Worm (Caenorhabditis elegans) whole organism, L1 larva: ENCODE data around the gene spp-4.

Experiments
- C16A3.4 ChIP-seq: fragments of 150-350 bp; optimal IDR thresholded peaks from 2 replicates; lab custom pipeline; 2014; ENCODE audit warnings: missing biosample characterization, missing genetic modification characterization
- C34B4.2 ChIP-seq: sonication (generic microtip); optimal IDR thresholded peaks from 2 replicates; lab custom pipeline; 2017; ENCODE audit warnings: mild to moderate bottlenecking, missing genetic modification characterization, missing compliant biosample characterization
- F16B12.6 ChIP-seq: fragments of 150-350 bp; optimal IDR thresholded peaks from 2 replicates; lab custom pipeline; 2014; ENCODE audit warnings: missing biosample characterization, missing genetic modification characterization
- Y116A8C.19 ChIP-seq: sonication (generic microtip); optimal IDR thresholded peaks from 2 replicates; lab custom pipeline; 2016; ENCODE audit warnings: missing compliant biosample characterization, missing genetic modification characterization, borderline replicate concordance
- aly-2 ChIP-seq: fragments of 150-350 bp; optimal IDR thresholded peaks from 2 replicates; lab custom pipeline; 2014; ENCODE audit warnings: missing biosample characterization, missing genetic modification characterization
- blmp-1 ChIP-seq: fragments of 150-350 bp; optimal IDR thresholded peaks from 2 replicates; lab custom pipeline; 2014; ENCODE audit warnings: missing biosample characterization, missing genetic modification characterization
- ceh-88 ChIP-seq: fragments of 200-800 bp; sonication (Bioruptor generic); IDR thresholded peaks from 2 replicates; pipeline ENCODE4 v1.3.6; 2022; ENCODE audit warnings: missing genetic modification characterization, missing compliant biosample characterization
- ceh-90 ChIP-seq: sonication (generic microtip); optimal IDR thresholded peaks from 2 replicates; lab custom pipeline; 2016; ENCODE audit warnings: missing genetic modification characterization, missing compliant biosample characterization
- dpl-1 ChIP-seq, 3 experiments: fragments of 150-350 bp in 2 of 3; sonication (generic microtip) in 1 of 3; optimal IDR thresholded peaks; 2 replicates each; lab custom pipeline; 2014 to 2017; ENCODE audit warnings: missing biosample characterization in 3 of 3, missing genetic modification characterization in 3 of 3, missing genetic modification reagents in 3 of 3
- efl-3 ChIP-seq: fragments of 200-800 bp; sonication (Bioruptor generic); optimal IDR thresholded peaks from 2 replicates; lab custom pipeline; 2018; ENCODE audit warnings: mild to moderate bottlenecking, missing genetic modification characterization, missing compliant biosample characterization
- egl-27 ChIP-seq, 2 experiments: fragments of 150-350 bp in 1 of 2; sonication (generic microtip); optimal IDR thresholded peaks; 3 replicates each; lab custom pipeline; 2017 to 2018; ENCODE audit warnings: missing biosample characterization in 2 of 2, missing genetic modification characterization in 2 of 2, missing genetic modification reagents in 2 of 2
- elt-2 ChIP-seq: sonication (generic microtip); optimal IDR thresholded peaks from 2 replicates; lab custom pipeline; 2016; ENCODE audit warnings: missing genetic modification characterization, mild to moderate bottlenecking, inconsistent platforms, missing compliant biosample characterization, missing genetic modification reagents
- elt-3 ChIP-seq, 6 experiments: fragments of 150-350 bp in 1 of 6; sonication (generic microtip); optimal IDR thresholded peaks; 2 replicates each; lab custom pipeline; 2017 to 2018; ENCODE audit warnings: missing biosample characterization in 6 of 6, missing genetic modification characterization in 6 of 6, inconsistent platforms in 1 of 6
- ets-5 ChIP-seq: fragments of 200-800 bp; sonication (Bioruptor generic); IDR thresholded peaks from 2 replicates; pipeline ENCODE4 v1.3.6; 2022; ENCODE audit warnings: missing genetic modification characterization, missing compliant biosample characterization
- fkh-10 ChIP-seq: sonication (generic microtip); optimal IDR thresholded peaks from 2 replicates; lab custom pipeline; 2017; ENCODE audit warnings: missing biosample characterization, missing genetic modification reagents, missing genetic modification characterization
- fkh-8 ChIP-seq: sonication (generic microtip); optimal IDR thresholded peaks from 2 replicates; lab custom pipeline; 2016; ENCODE audit warnings: mild to moderate bottlenecking, missing genetic modification characterization, missing compliant biosample characterization
- fos-1 ChIP-seq: fragments of 150-350 bp; optimal IDR thresholded peaks from 2 replicates; lab custom pipeline; 2014; ENCODE audit warnings: missing biosample characterization, missing genetic modification characterization
- hlh-17 ChIP-seq: fragments of 200-800 bp; sonication (Bioruptor generic); optimal IDR thresholded peaks from 2 replicates; lab custom pipeline; 2018; ENCODE audit warnings: missing genetic modification characterization, mild to moderate bottlenecking, missing compliant biosample characterization, moderate library complexity, borderline replicate concordance
- hlh-4 ChIP-seq: sonication (generic microtip); optimal IDR thresholded peaks from 2 replicates; lab custom pipeline; 2016; ENCODE audit warnings: mild to moderate bottlenecking, missing genetic modification characterization, missing compliant biosample characterization
- hpl-2 ChIP-seq: fragments of 150-350 bp; optimal IDR thresholded peaks from 2 replicates; lab custom pipeline; 2014; ENCODE audit warnings: missing biosample characterization, missing genetic modification reagents, missing genetic modification characterization
- irx-1 ChIP-seq: sonication (generic microtip); optimal IDR thresholded peaks from 2 replicates; lab custom pipeline; 2016; ENCODE audit warnings: missing genetic modification characterization, missing compliant biosample characterization
- isw-1 ChIP-seq: fragments of 200-800 bp; sonication (Bioruptor generic); IDR thresholded peaks from 2 replicates; pipeline ENCODE4 v1.3.6; 2022; ENCODE audit warnings: missing genetic modification characterization, missing compliant biosample characterization
- lin-13 ChIP-seq: fragments of 150-350 bp; optimal IDR thresholded peaks from 2 replicates; lab custom pipeline; 2014; ENCODE audit warnings: missing biosample characterization, missing genetic modification reagents, missing genetic modification characterization
- lin-14 ChIP-seq: fragments of 200-800 bp; sonication (Bioruptor generic); optimal IDR thresholded peaks from 2 replicates; lab custom pipeline; 2018; ENCODE audit warnings: mild to moderate bottlenecking, missing genetic modification characterization, moderate library complexity, missing compliant biosample characterization
- lin-15B ChIP-seq: fragments of 150-350 bp; sonication (generic microtip); optimal IDR thresholded peaks from 3 replicates; lab custom pipeline; 2014; ENCODE audit warnings: missing biosample characterization, missing genetic modification characterization
- lin-39 ChIP-seq: fragments of 150-350 bp; optimal IDR thresholded peaks from 2 replicates; lab custom pipeline; 2014; ENCODE audit warnings: missing biosample characterization, missing genetic modification reagents, missing genetic modification characterization
- lsy-2 ChIP-seq, 2 experiments: fragments of 150-350 bp; optimal IDR thresholded peaks; 2 replicates each; lab custom pipeline; 2014; ENCODE audit warnings: missing biosample characterization in 2 of 2, missing genetic modification characterization in 2 of 2
- mef-2 ChIP-seq: fragments of 150-350 bp; optimal IDR thresholded peaks from 2 replicates; lab custom pipeline; 2014; ENCODE audit warnings: missing biosample characterization, missing genetic modification characterization
- mep-1 ChIP-seq: fragments of 150-350 bp; optimal IDR thresholded peaks from 2 replicates; lab custom pipeline; 2014; ENCODE audit warnings: missing biosample characterization, missing genetic modification characterization
- nhr-11 ChIP-seq: fragments of 150-350 bp; optimal IDR thresholded peaks from 2 replicates; lab custom pipeline; 2014; ENCODE audit warnings: missing biosample characterization, missing genetic modification characterization
- nhr-12 ChIP-seq: sonication (generic microtip); optimal IDR thresholded peaks from 2 replicates; lab custom pipeline; 2017; ENCODE audit warnings: missing biosample characterization, missing genetic modification characterization
- nhr-19 ChIP-seq: fragments of 200-800 bp; sonication (Bioruptor generic); conservative IDR thresholded peaks from 2 replicates; pipeline ENCODE4 v1.3.6; 2022; ENCODE audit warnings: missing genetic modification characterization, missing compliant biosample characterization
- nhr-20 ChIP-seq: sonication (generic microtip); optimal IDR thresholded peaks from 2 replicates; lab custom pipeline; 2016; ENCODE audit warnings: mild to moderate bottlenecking, missing genetic modification characterization, missing compliant biosample characterization
- nhr-28 ChIP-seq: fragments of 150-350 bp; optimal IDR thresholded peaks from 2 replicates; lab custom pipeline; 2014; ENCODE audit warnings: missing biosample characterization, missing genetic modification characterization
- nhr-47 ChIP-seq: sonication (generic microtip); optimal IDR thresholded peaks from 2 replicates; lab custom pipeline; 2016; ENCODE audit warnings: mild to moderate bottlenecking, missing genetic modification characterization, moderate library complexity, missing compliant biosample characterization
- nhr-71 ChIP-seq: sonication (generic microtip); optimal IDR thresholded peaks from 2 replicates; lab custom pipeline; 2016; ENCODE audit warnings: mild to moderate bottlenecking, missing genetic modification characterization, moderate library complexity, missing compliant biosample characterization
- nhr-76 ChIP-seq: sonication (generic microtip); optimal IDR thresholded peaks from 2 replicates; lab custom pipeline; 2017; ENCODE audit warnings: missing biosample characterization, missing genetic modification characterization
- nhr-77 ChIP-seq: fragments of 150-350 bp; optimal IDR thresholded peaks from 2 replicates; lab custom pipeline; 2014; ENCODE audit warnings: missing biosample characterization, missing genetic modification characterization
- nhr-84 ChIP-seq: sonication (generic microtip); optimal IDR thresholded peaks from 2 replicates; lab custom pipeline; 2017; ENCODE audit warnings: missing biosample characterization, missing genetic modification characterization
- nhr-85 ChIP-seq: sonication (generic microtip); peaks from one replicate; lab custom pipeline; 2016; ENCODE audit warnings: missing genetic modification characterization, inconsistent platforms, missing compliant biosample characterization
- nhr-90 ChIP-seq: sonication (generic microtip); optimal IDR thresholded peaks from 2 replicates; lab custom pipeline; 2016; ENCODE audit warnings: mild to moderate bottlenecking, missing genetic modification characterization, missing compliant biosample characterization; ENCODE audit not compliant: poor library complexity
- pag-3 ChIP-seq: sonication (generic microtip); optimal IDR thresholded peaks from 2 replicates; lab custom pipeline; 2017; ENCODE audit warnings: missing genetic modification characterization, mild to moderate bottlenecking, missing compliant biosample characterization, antibody characterized with exemption, borderline replicate concordance; ENCODE audit not compliant: insufficient read depth
- pqm-1 ChIP-seq: sonication (generic microtip); optimal IDR thresholded peaks from 3 replicates; lab custom pipeline; 2017; ENCODE audit warnings: missing biosample characterization, missing genetic modification characterization
- skn-1 ChIP-seq: fragments of 150-350 bp; optimal IDR thresholded peaks from 2 replicates; lab custom pipeline; 2014; ENCODE audit warnings: missing biosample characterization, missing genetic modification characterization
- snpc-4 ChIP-seq: fragments of 150-350 bp; optimal IDR thresholded peaks from 2 replicates; lab custom pipeline; 2014; ENCODE audit warnings: missing biosample characterization, missing genetic modification characterization
- snu-23 ChIP-seq: sonication (generic microtip); optimal IDR thresholded peaks from 2 replicates; lab custom pipeline; 2016; ENCODE audit warnings: missing genetic modification characterization, missing compliant biosample characterization
- sptf-1 ChIP-seq: fragments of 150-350 bp; optimal IDR thresholded peaks from 2 replicates; lab custom pipeline; 2014; ENCODE audit warnings: missing biosample characterization, missing genetic modification characterization
- swsn-7 ChIP-seq: sonication (generic microtip); optimal IDR thresholded peaks from 2 replicates; lab custom pipeline; 2016; ENCODE audit warnings: missing genetic modification characterization, missing compliant biosample characterization
- unc-130 ChIP-seq: fragments of 150-350 bp; optimal IDR thresholded peaks from 2 replicates; lab custom pipeline; 2017; ENCODE audit warnings: missing biosample characterization, missing genetic modification characterization, inconsistent platforms
- unc-30 ChIP-seq: sonication (generic microtip); optimal IDR thresholded peaks from 2 replicates; lab custom pipeline; 2017; ENCODE audit warnings: missing biosample characterization, missing genetic modification characterization
- unc-98 ChIP-seq: fragments of 200-800 bp; sonication (Bioruptor generic); IDR thresholded peaks from 2 replicates; pipeline ENCODE4 v1.3.6; 2022; ENCODE audit warnings: missing genetic modification characterization, missing compliant biosample characterization
- zag-1 ChIP-seq: fragments of 150-350 bp; optimal IDR thresholded peaks from 2 replicates; lab custom pipeline; 2014; ENCODE audit warnings: missing biosample characterization, missing genetic modification characterization
- zip-4 ChIP-seq: fragments of 200-800 bp; sonication (Bioruptor generic); optimal IDR thresholded peaks from 2 replicates; lab custom pipeline; 2018; ENCODE audit warnings: mild to moderate bottlenecking, missing genetic modification characterization, moderate library complexity, missing compliant biosample characterization
- ztf-11 ChIP-seq, 2 experiments: sonication (generic microtip); optimal IDR thresholded peaks; 2 replicates each; lab custom pipeline; 2016 to 2017; ENCODE audit warnings: missing genetic modification characterization in 2 of 2, missing biosample characterization in 1 of 2, missing compliant biosample characterization in 1 of 2

The spp-4 gene

DNA sequence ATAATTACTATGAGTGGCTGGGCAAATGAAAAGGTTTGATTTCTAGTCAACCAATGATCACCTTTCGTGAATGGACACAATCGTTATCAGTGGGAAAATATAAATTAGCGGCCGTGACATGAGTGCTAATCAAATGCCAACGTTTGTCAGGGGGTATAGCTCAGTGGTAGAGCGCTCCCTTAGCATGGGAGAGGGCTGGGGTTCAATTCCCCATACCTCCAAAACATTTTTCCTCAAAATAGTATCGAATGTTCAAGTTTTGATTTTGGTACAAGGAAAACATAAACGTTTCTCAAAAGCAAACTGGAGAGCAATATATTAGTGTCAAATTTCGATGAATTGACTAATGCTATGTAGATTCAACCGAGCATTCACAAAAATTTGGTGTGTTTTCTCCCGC is 5.0 kb upstream of the spp-4 start:
- TF ChIP-seq elt-2 (tag; lab: Kevin White, UChicago) (peak; percentile 64), pqm-1 (no peak), isw-1 (no peak), nhr-76 (tag; lab: Kevin White, UChicago) (no peak), fkh-10 (GFP tag; lab: Kevin White, UChicago) (no peak), ceh-88 (no peak), ets-5 (GFP tag; lab: Robert Waterston, UW) (no peak), nhr-90 (tag; lab: Kevin White, UChicago) (peak; percentile 37), hpl-2 (GFP tag; lab: Kevin White, UChicago) (no peak), ztf-11 (tag; optimal IDR thresholded peaks at IDR 0.05; lab: Kevin White, UChicago) (no peak), mef-2 (tag; lab: Kevin White, UChicago) (no peak), nhr-11 (no peak), nhr-85 (tag; lab: Kevin White, UChicago) (peak; percentile 38), snpc-4 (tag; lab: Kevin White, UChicago) (no peak), nhr-71 (peak; percentile 34), hlh-4 (tag; lab: Kevin White, UChicago) (no peak), mep-1 (peak; percentile 10), unc-98 (GFP tag; lab: Robert Waterston, UW) (no peak), nhr-77 (tag; lab: Kevin White, UChicago) (no peak), fkh-8 (tag; lab: Kevin White, UChicago) (peak; percentile 6), efl-3 (GFP tag; lab: Kevin White, UChicago) (no peak), snu-23 (GFP tag; lab: Kevin White, UChicago) (peak; percentile 29), Y116A8C.19 (tag; lab: Kevin White, UChicago) (no peak), elt-3 (tag; optimal IDR thresholded peaks at IDR 0.05; lab: Kevin White, UChicago) (peak in 1 of 6 experiments; percentile 21), nhr-20 (tag; lab: Kevin White, UChicago) (peak; percentile 57), nhr-47 (peak; percentile 54), unc-130 (tag; lab: Kevin White, UChicago) (no peak), blmp-1 (tag; lab: Kevin White, UChicago) (no peak), lin-14 (GFP tag; lab: Kevin White, UChicago) (peak; percentile 1), egl-27 (tag; optimal IDR thresholded peaks at IDR 0.05; lab: Kevin White, UChicago) (no peak), pag-3 (tag; lab: Kevin White, UChicago) (no peak), C34B4.2 (tag; lab: Kevin White, UChicago) (no peak), C16A3.4 (tag; lab: Kevin White, UChicago) (no peak), nhr-19 (peak; percentile 39), hlh-17 (GFP tag; lab: Kevin White, UChicago) (no peak), zip-4 (GFP tag; lab: Kevin White, UChicago) (no peak), lin-39 (tag; lab: Kevin White, UChicago) (no peak), swsn-7 (tag; lab: Kevin White, UChicago) (no peak), unc-30 (tag; lab: Kevin White, UChicago) (no peak), irx-1 (tag; lab: Kevin White, UChicago) (no peak), ceh-90 (tag; lab: Kevin White, UChicago) (no peak), aly-2 (no peak), lin-15B (tag; lab: Kevin White, UChicago) (no peak), fos-1 (tag; lab: Kevin White, UChicago) (no peak), skn-1 (tag; lab: Kevin White, UChicago) (no peak), lsy-2 (tag; optimal IDR thresholded peaks at IDR 0.05; lab: Kevin White, UChicago) (no peak), dpl-1 (GFP tag; optimal IDR thresholded peaks at IDR 0.05; lab: Kevin White, UChicago) (no peak), zag-1 (tag; lab: Kevin White, UChicago) (no peak), nhr-28 (tag; lab: Kevin White, UChicago) (no peak), nhr-12 (tag; lab: Kevin White, UChicago) (no peak), lin-13 (GFP tag; lab: Kevin White, UChicago) (no peak), F16B12.6 (tag; lab: Kevin White, UChicago) (no peak), sptf-1 (tag; lab: Kevin White, UChicago) (no peak), nhr-84 (tag; lab: Kevin White, UChicago) (no peak)
